Worm (Caenorhabditis elegans) whole organism, young adult: ENCODE data around the gene C18H9.1.

Source experiments
- nfyb-1 ChIP-seq: fragments of 200-800 bp; sonication (Bioruptor generic); IDR thresholded peaks from 2 replicates; pipeline ENCODE4 v1.3.6; 2022; ENCODE audit warnings: missing genetic modification reagents, missing genetic modification characterization, missing compliant biosample characterization
- pha-4 ChIP-seq: fragments of 150-350 bp; sonication (generic microtip); optimal IDR thresholded peaks from 2 replicates; lab custom pipeline; 2014; ENCODE audit warnings: missing biosample characterization, missing genetic modification reagents, missing genetic modification characterization
- rcor-1 ChIP-seq: fragments of 200-800 bp; sonication (Bioruptor generic); IDR thresholded peaks from 2 replicates; pipeline ENCODE4 v1.3.6; 2022; ENCODE audit warnings: missing genetic modification reagents, missing genetic modification characterization, missing compliant biosample characterization
- tbp1 ChIP-seq: fragments of 200-800 bp; sonication (Bioruptor generic); optimal IDR thresholded peaks from 2 replicates; lab custom pipeline; 2018; ENCODE audit warnings: mild to moderate bottlenecking, missing genetic modification characterization, missing compliant biosample characterization
- ztf-3 ChIP-seq: fragments of 200-800 bp; sonication (Bioruptor generic); optimal IDR thresholded peaks from 2 replicates; lab custom pipeline; 2018; ENCODE audit warnings: mild to moderate bottlenecking, missing genetic modification characterization, missing compliant biosample characterization

ce11 chrII:6733718-6734117, 34.8 kb downstream of the C18H9.1 start, which contains the start of gene T14B4.9:
- TF ChIP-seq ztf-3 (no peak), rcor-1 (GFP tag; lab: Robert Waterston, UW) (no peak), pha-4 (tag; lab: Kevin White, UChicago) (no peak), tbp1 (GFP tag; lab: Kevin White, UChicago) (no peak), nfyb-1 (GFP tag; lab: Robert Waterston, UW) (no peak)
